Fruit fly (Drosophila melanogaster) whole organism, prepupa: ENCODE measurements around the gene Pat1.

ENCODE experiments used
- Blimp-1 ChIP-seq: fragments of 200-800 bp; sonication (Bioruptor generic); optimal IDR thresholded peaks from 3 replicates; lab custom pipeline; 2017; ENCODE audit warnings: missing biosample characterization, missing genetic modification characterization, mild to moderate bottlenecking, moderate library complexity, missing genetic modification reagents
- CG10631 ChIP-seq: fragments of 200-800 bp; sonication (Bioruptor generic); optimal IDR thresholded peaks from 2 replicates; lab custom pipeline; 2016; ENCODE audit warnings: missing biosample characterization, missing genetic modification characterization
- CG10669 ChIP-seq: fragments of 200-800 bp; sonication (Bioruptor generic); optimal IDR thresholded peaks from 3 replicates; lab custom pipeline; 2018; ENCODE audit warnings: missing biosample characterization, mild to moderate bottlenecking, missing genetic modification characterization, moderate library complexity
- CG11294 ChIP-seq: fragments of 200-800 bp; sonication (Bioruptor generic); IDR thresholded peaks from 2 replicates; pipeline ENCODE4 v1.3.6; 2022; ENCODE audit warnings: missing biosample characterization, missing genetic modification characterization
- CG11762 ChIP-seq: fragments of 200-800 bp; sonication (Bioruptor generic); optimal IDR thresholded peaks from 3 replicates; lab custom pipeline; 2016; ENCODE audit warnings: missing biosample characterization, missing genetic modification characterization; ENCODE audit not compliant: insufficient read depth
- CG11902 ChIP-seq: fragments of 200-800 bp; sonication (Bioruptor generic); optimal IDR thresholded peaks from 3 replicates; lab custom pipeline; 2016; ENCODE audit warnings: missing biosample characterization, missing genetic modification characterization
- CG15336 ChIP-seq: fragments of 200-800 bp; sonication (Bioruptor generic); IDR thresholded peaks from 2 replicates; pipeline ENCODE4 v1.3.6; 2022; ENCODE audit warnings: missing biosample characterization, missing genetic modification characterization
- CG1621 ChIP-seq: fragments of 200-800 bp; sonication (Bioruptor generic); optimal IDR thresholded peaks from 3 replicates; lab custom pipeline; 2018; ENCODE audit warnings: missing biosample characterization, mild to moderate bottlenecking, missing genetic modification characterization
- CG16779 ChIP-seq: fragments of 200-800 bp; sonication (Bioruptor generic); optimal IDR thresholded peaks from 3 replicates; lab custom pipeline; 2017; ENCODE audit warnings: missing biosample characterization, mild to moderate bottlenecking, missing genetic modification characterization
- CG3032 ChIP-seq: fragments of 200-800 bp; optimal IDR thresholded peaks from 2 replicates; lab custom pipeline; 2019; ENCODE audit warnings: missing biosample characterization, mild to moderate bottlenecking, missing genetic modification characterization, moderate library complexity
- CG32006 ChIP-seq: fragments of 200-800 bp; sonication (Bioruptor generic); optimal IDR thresholded peaks from 3 replicates; lab custom pipeline; 2017; ENCODE audit warnings: missing biosample characterization, mild to moderate bottlenecking, missing genetic modification characterization
- CG34406 ChIP-seq: fragments of 200-800 bp; sonication (Bioruptor generic); optimal IDR thresholded peaks from 3 replicates; lab custom pipeline; 2016; ENCODE audit warnings: missing biosample characterization, missing genetic modification characterization
- CG3919 ChIP-seq: fragments of 200-800 bp; sonication (Bioruptor generic); optimal IDR thresholded peaks from 3 replicates; lab custom pipeline; 2016; ENCODE audit warnings: missing biosample characterization, missing genetic modification characterization
- CG4318 ChIP-seq: fragments of 200-800 bp; sonication (Bioruptor generic); optimal IDR thresholded peaks from 3 replicates; lab custom pipeline; 2017; ENCODE audit warnings: missing biosample characterization, mild to moderate bottlenecking, missing genetic modification characterization
- CG6163 ChIP-seq: fragments of 200-800 bp; sonication (Bioruptor generic); IDR thresholded peaks from 3 replicates; pipeline ENCODE4 v1.3.6; 2022; ENCODE audit warnings: missing biosample characterization, missing genetic modification characterization
- CG6276 ChIP-seq: fragments of 200-800 bp; sonication (Bioruptor generic); optimal IDR thresholded peaks from 2 replicates; lab custom pipeline; 2017; ENCODE audit warnings: missing biosample characterization, mild to moderate bottlenecking, missing genetic modification characterization
- CG6792 ChIP-seq: fragments of 200-800 bp; sonication (Bioruptor generic); optimal IDR thresholded peaks from 3 replicates; lab custom pipeline; 2016; ENCODE audit warnings: missing biosample characterization, missing genetic modification characterization
- CG6808 ChIP-seq: fragments of 200-800 bp; sonication (Bioruptor generic); optimal IDR thresholded peaks from 3 replicates; lab custom pipeline; 2017; ENCODE audit warnings: missing biosample characterization, missing genetic modification characterization, mild to moderate bottlenecking, moderate library complexity, missing genetic modification reagents
- CG6854 ChIP-seq: fragments of 200-800 bp; sonication (Bioruptor generic); optimal IDR thresholded peaks from 2 replicates; lab custom pipeline; 2017; ENCODE audit warnings: missing biosample characterization, mild to moderate bottlenecking, missing genetic modification characterization
- CG7368 ChIP-seq: fragments of 200-800 bp; sonication (Bioruptor generic); optimal IDR thresholded peaks from 3 replicates; lab custom pipeline; 2016; ENCODE audit warnings: missing biosample characterization, missing genetic modification characterization
- CG8119 ChIP-seq: fragments of 200-800 bp; sonication (Bioruptor generic); IDR thresholded peaks from 3 replicates; pipeline ENCODE4 v1.3.6; 2022; ENCODE audit warnings: missing biosample characterization, missing genetic modification characterization
- CG8319 ChIP-seq: fragments of 200-800 bp; sonication (Bioruptor generic); optimal IDR thresholded peaks from 3 replicates; lab custom pipeline; 2016; ENCODE audit warnings: missing biosample characterization, missing genetic modification characterization
- Eip75B ChIP-seq: fragments of 200-800 bp; sonication (Bioruptor generic); optimal IDR thresholded peaks from 3 replicates; lab custom pipeline; 2016; ENCODE audit warnings: missing biosample characterization, missing genetic modification characterization
- Eip78C ChIP-seq: fragments of 200-800 bp; sonication (Bioruptor generic); peaks from one replicate; lab custom pipeline; 2016; ENCODE audit warnings: missing biosample characterization, missing genetic modification characterization
- Ets21C ChIP-seq: fragments of 200-800 bp; sonication (Bioruptor generic); optimal IDR thresholded peaks from 3 replicates; lab custom pipeline; 2016; ENCODE audit warnings: missing biosample characterization, missing genetic modification characterization
- Gug ChIP-seq: fragments of 200-800 bp; sonication (Bioruptor generic); IDR thresholded peaks from 2 replicates; pipeline ENCODE4 v1.3.6; 2022; ENCODE audit warnings: missing biosample characterization, missing genetic modification characterization
- Hr38 ChIP-seq: sonication (Bioruptor generic); optimal IDR thresholded peaks from 2 replicates; lab custom pipeline; 2016; ENCODE audit warnings: missing biosample characterization, missing genetic modification characterization
- Hr39 ChIP-seq: fragments of 200-800 bp; sonication (Bioruptor generic); optimal IDR thresholded peaks from 2 replicates; lab custom pipeline; 2016; ENCODE audit warnings: missing biosample characterization, missing genetic modification characterization
- Hr4 ChIP-seq: fragments of 200-800 bp; sonication (Bioruptor generic); optimal IDR thresholded peaks from 3 replicates; lab custom pipeline; 2016; ENCODE audit warnings: missing biosample characterization, missing genetic modification characterization
- Lpt ChIP-seq: fragments of 200-800 bp; sonication (Bioruptor generic); optimal IDR thresholded peaks from 3 replicates; lab custom pipeline; 2016; ENCODE audit warnings: missing biosample characterization, missing genetic modification characterization
- Met ChIP-seq: fragments of 200-800 bp; sonication (Bioruptor generic); optimal IDR thresholded peaks from 3 replicates; lab custom pipeline; 2016; ENCODE audit warnings: missing biosample characterization, missing genetic modification characterization
- OdsH ChIP-seq: fragments of 200-800 bp; sonication (Bioruptor generic); optimal IDR thresholded peaks from 3 replicates; lab custom pipeline; 2016; ENCODE audit warnings: missing biosample characterization, missing genetic modification characterization
- Sox102F ChIP-seq: fragments of 200-800 bp; sonication (Bioruptor generic); optimal IDR thresholded peaks from 2 replicates; lab custom pipeline; 2016; ENCODE audit warnings: missing biosample characterization, mild to moderate bottlenecking, missing genetic modification characterization
- Sox14 ChIP-seq: fragments of 200-800 bp; sonication (Bioruptor generic); optimal IDR thresholded peaks from 3 replicates; lab custom pipeline; 2016; ENCODE audit warnings: missing biosample characterization, missing genetic modification characterization
- acj6 ChIP-seq: fragments of 200-800 bp; sonication (Bioruptor generic); optimal IDR thresholded peaks from 3 replicates; lab custom pipeline; 2016; ENCODE audit warnings: missing biosample characterization, missing genetic modification characterization
- cyc ChIP-seq: fragments of 200-800 bp; sonication (Bioruptor generic); optimal IDR thresholded peaks from 3 replicates; lab custom pipeline; 2016; ENCODE audit warnings: missing biosample characterization, missing genetic modification characterization
- dac ChIP-seq: fragments of 200-800 bp; sonication (Bioruptor generic); optimal IDR thresholded peaks from 2 replicates; lab custom pipeline; 2017; ENCODE audit warnings: missing biosample characterization, mild to moderate bottlenecking, missing genetic modification characterization
- dsx ChIP-seq: fragments of 200-800 bp; optimal IDR thresholded peaks from 3 replicates; lab custom pipeline; 2019; ENCODE audit warnings: missing biosample characterization, mild to moderate bottlenecking, missing genetic modification characterization, moderate library complexity; ENCODE audit not compliant: poor library complexity, severe bottlenecking
- eg ChIP-seq: fragments of 200-800 bp; sonication (Bioruptor generic); IDR thresholded peaks from 3 replicates; pipeline ENCODE4 v1.3.6; 2022; ENCODE audit warnings: missing biosample characterization, missing genetic modification characterization
- esn ChIP-seq: fragments of 200-800 bp; sonication (Bioruptor generic); optimal IDR thresholded peaks from 2 replicates; lab custom pipeline; 2016; ENCODE audit warnings: missing biosample characterization, mild to moderate bottlenecking, missing genetic modification characterization, moderate library complexity
- fd59A ChIP-seq: fragments of 200-800 bp; sonication (Bioruptor generic); optimal IDR thresholded peaks from 2 replicates; lab custom pipeline; 2017; ENCODE audit warnings: missing biosample characterization, mild to moderate bottlenecking, missing genetic modification characterization, missing genetic modification reagents
- lz ChIP-seq: fragments of 200-800 bp; sonication (Bioruptor generic); optimal IDR thresholded peaks from 3 replicates; lab custom pipeline; 2016; ENCODE audit warnings: missing biosample characterization, missing genetic modification characterization
- net ChIP-seq: fragments of 200-800 bp; sonication (Bioruptor generic); optimal IDR thresholded peaks from 3 replicates; lab custom pipeline; 2016; ENCODE audit warnings: missing biosample characterization, missing genetic modification characterization
- pdm3 ChIP-seq: fragments of 200-800 bp; sonication (Bioruptor generic); optimal IDR thresholded peaks from 3 replicates; lab custom pipeline; 2016; ENCODE audit warnings: missing biosample characterization, missing genetic modification characterization
- salr ChIP-seq, 2 experiments: fragments of 200-800 bp; sonication (Bioruptor generic); optimal IDR thresholded peaks; 3 replicates each; lab custom pipeline; 2016 to 2018; ENCODE audit warnings: missing biosample characterization in 2 of 2, missing genetic modification characterization in 2 of 2, mild to moderate bottlenecking in 1 of 2
- spab ChIP-seq: fragments of 200-800 bp; sonication (Bioruptor generic); optimal IDR thresholded peaks from 2 replicates; lab custom pipeline; 2017; ENCODE audit warnings: missing biosample characterization, mild to moderate bottlenecking, missing genetic modification characterization, missing genetic modification reagents
- ss ChIP-seq, 2 experiments: fragments of 200-800 bp; sonication (Bioruptor generic); optimal IDR thresholded peaks; 2 replicates in 1 of 2; 3 replicates in 1 of 2; lab custom pipeline; 2017 to 2018; ENCODE audit warnings: mild to moderate bottlenecking in 2 of 2, missing biosample characterization in 2 of 2, missing genetic modification characterization in 2 of 2, moderate library complexity in 1 of 2
- svp ChIP-seq: fragments of 200-800 bp; sonication (Bioruptor generic); peaks from one replicate; lab custom pipeline; 2016; ENCODE audit warnings: missing biosample characterization, missing genetic modification characterization
- topi ChIP-seq: fragments of 200-800 bp; sonication (Bioruptor generic); optimal IDR thresholded peaks from 3 replicates; lab custom pipeline; 2016; ENCODE audit warnings: missing biosample characterization, missing genetic modification characterization

Gene Pat1

DNA sequence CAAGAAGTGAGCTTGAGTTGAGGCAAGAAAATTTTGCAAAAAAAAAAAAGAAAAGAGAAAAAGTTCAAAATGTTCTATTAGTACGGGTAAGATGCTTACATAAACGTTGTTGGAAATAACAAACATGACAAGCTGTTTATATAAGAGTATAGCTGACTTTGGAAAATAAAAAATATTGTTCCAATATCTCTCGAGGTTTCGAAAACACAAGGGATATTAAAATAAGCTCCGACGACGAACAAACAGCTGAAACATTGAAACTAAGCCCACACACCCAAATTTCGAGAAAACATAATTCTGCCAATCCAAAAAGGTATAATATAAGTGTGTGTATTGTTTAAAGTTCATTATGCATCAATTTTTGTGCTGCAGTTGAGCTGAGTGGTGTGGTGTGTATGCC, 16.8 kb upstream of the Pat1 start (continued):
- TF ChIP-seq pdm3 (GFP tag; lab: Kevin White, UChicago), result peak; percentile 53
- TF ChIP-seq CG6808 (GFP tag; lab: Kevin White, UChicago), result peak; percentile 42
- 0 out of 3 replicates have a peak, but pooled peaks have one; percentile 14 for TF ChIP-seq CG6163 (GFP tag; lab: Robert Waterston, UW)
- peak; percentile 41 for TF ChIP-seq Sox14
- no peak for TF ChIP-seq CG11762 (GFP tag; lab: Kevin White, UChicago)
- TF ChIP-seq svp (GFP tag; lab: Kevin White, UChicago), result peak; percentile 73
- no peak for TF ChIP-seq Blimp-1 (GFP tag; lab: Kevin White, UChicago)
- TF ChIP-seq fd59A (GFP tag; lab: Kevin White, UChicago), result no peak
- TF ChIP-seq CG6854, result no peak
- TF ChIP-seq CG1621 (tag; lab: Kevin White, UChicago), result no peak
- TF ChIP-seq CG3919 (GFP tag; lab: Kevin White, UChicago), result peak; percentile 16
- TF ChIP-seq CG34406, result peak; percentile 54
- peak; percentile 54 for TF ChIP-seq lz
- no peak for TF ChIP-seq dac (GFP tag; lab: Kevin White, UChicago)
- no peak for TF ChIP-seq Lpt (GFP tag; lab: Kevin White, UChicago)
- TF ChIP-seq CG8319, result no peak
- TF ChIP-seq, all 60 proteins: peak for 39

DNA sequence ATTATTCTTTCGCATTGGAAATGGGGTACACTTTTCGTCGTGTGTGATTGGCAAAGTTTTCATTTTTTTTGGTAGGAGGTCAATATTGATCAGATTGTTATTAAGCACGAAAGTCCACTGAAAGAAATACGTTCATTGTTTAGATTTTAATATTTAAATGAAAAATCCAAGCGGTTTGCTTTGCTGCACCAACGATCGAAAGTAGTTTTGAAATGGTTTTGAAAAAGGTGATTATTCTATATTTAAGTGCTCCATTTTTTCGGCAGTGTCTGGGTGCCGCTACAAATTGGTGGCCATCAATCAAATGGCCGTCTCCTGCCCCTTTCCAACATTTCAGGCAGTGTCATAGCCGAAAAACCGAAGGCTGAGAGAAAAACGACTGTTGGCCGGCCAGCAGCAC, 16.1 kb upstream of the Pat1 start:
- TF ChIP-seq Hr39 (GFP tag; lab: Kevin White, UChicago), result peak; percentile 55
- TF ChIP-seq Gug (GFP tag; lab: Robert Waterston, UW), result no peak
- TF ChIP-seq ss (GFP tag; optimal IDR thresholded peaks at IDR 0.05; lab: Kevin White, UChicago), result no peak
- TF ChIP-seq CG7368, result no peak
- TF ChIP-seq CG34406, result peak; percentile 36
- peak; percentile 76 for TF ChIP-seq CG6163 (GFP tag; lab: Robert Waterston, UW)
- peak; percentile 48; the same call in 1 of the 2 replicates for TF ChIP-seq CG15336
- peak; percentile 23 for TF ChIP-seq Eip75B (GFP tag; lab: Kevin White, UChicago)
- TF ChIP-seq Ets21C (GFP tag; lab: Kevin White, UChicago), result peak; percentile 20
- TF ChIP-seq CG3032 (tag; lab: Kevin White, UChicago), result no peak
- TF ChIP-seq Eip78C (GFP tag; lab: Kevin White, UChicago), result peak; percentile 86
- TF ChIP-seq pdm3 (GFP tag; lab: Kevin White, UChicago), result peak; percentile 45
- no peak for TF ChIP-seq acj6 (GFP tag; lab: Kevin White, UChicago)
- peak; percentile 77 for TF ChIP-seq eg (GFP tag; lab: Robert Waterston, UW)
- TF ChIP-seq net (GFP tag; lab: Kevin White, UChicago), result peak; percentile 25
- no peak for TF ChIP-seq CG8319
- TF ChIP-seq dsx (GFP tag; lab: Kevin White, UChicago), result no peak
- peak; percentile 36 for TF ChIP-seq CG4318 (GFP tag; lab: Kevin White, UChicago)
- no peak for TF ChIP-seq CG16779 (tag; lab: Kevin White, UChicago)
- TF ChIP-seq CG10631 (GFP tag; lab: Kevin White, UChicago), result peak; percentile 10
- no peak for TF ChIP-seq CG10669 (GFP tag; lab: Kevin White, UChicago)
- no peak for TF ChIP-seq CG6808 (GFP tag; lab: Kevin White, UChicago)
- peak; percentile 61 for TF ChIP-seq Sox102F (GFP tag; lab: Kevin White, UChicago)
- peak; percentile 61 for TF ChIP-seq CG32006 (GFP tag; lab: Kevin White, UChicago)
- TF ChIP-seq CG8119, result peak; percentile 68
- no peak for TF ChIP-seq spab (GFP tag; lab: Kevin White, UChicago)
- no peak for TF ChIP-seq salr (GFP tag; optimal IDR thresholded peaks at IDR 0.05; lab: Kevin White, UChicago)
- peak; percentile 28 for TF ChIP-seq CG6276 (GFP tag; lab: Kevin White, UChicago)
- TF ChIP-seq OdsH (GFP tag; lab: Kevin White, UChicago), result peak; percentile 35
- TF ChIP-seq dac (GFP tag; lab: Kevin White, UChicago), result peak; percentile 52
- peak; percentile 72 for TF ChIP-seq topi (GFP tag; lab: Kevin White, UChicago)
- TF ChIP-seq esn (GFP tag; lab: Kevin White, UChicago), result peak; percentile 39
- no peak for TF ChIP-seq fd59A (GFP tag; lab: Kevin White, UChicago)
- peak; percentile 34; the same call in 1 of the 2 replicates for TF ChIP-seq CG11294 (GFP tag; lab: Robert Waterston, UW)
- TF ChIP-seq svp (GFP tag; lab: Kevin White, UChicago), result peak; percentile 84
- peak; percentile 17 for TF ChIP-seq CG6792 (GFP tag; lab: Kevin White, UChicago)
- TF ChIP-seq Lpt (GFP tag; lab: Kevin White, UChicago), result peak; percentile 9
- TF ChIP-seq CG11902, result no peak
- TF ChIP-seq cyc (GFP tag; lab: Kevin White, UChicago), result peak; percentile 64
- TF ChIP-seq Hr38 (GFP tag; lab: Kevin White, UChicago), result no peak
- peak; percentile 71 for TF ChIP-seq Hr4 (GFP tag; lab: Kevin White, UChicago)
- peak; percentile 67 for TF ChIP-seq Met (GFP tag; lab: Kevin White, UChicago)
